Worm (Caenorhabditis elegans) whole organism, early embryonic: Measurements from ENCODE around the gene C56A3.4.

Source experiments
- B0310.2 ChIP-seq: sonication (generic microtip); optimal IDR thresholded peaks from 2 replicates; lab custom pipeline; 2016; ENCODE audit warnings: mild to moderate bottlenecking, missing genetic modification characterization, missing compliant biosample characterization
- F13C5.2 ChIP-seq: sonication (generic microtip); optimal IDR thresholded peaks from 2 replicates; lab custom pipeline; 2017; ENCODE audit warnings: mild to moderate bottlenecking, missing genetic modification characterization, inconsistent platforms, missing compliant biosample characterization
- aly-1 ChIP-seq: sonication (generic microtip); optimal IDR thresholded peaks from 2 replicates; lab custom pipeline; 2016; ENCODE audit warnings: missing genetic modification characterization, missing compliant biosample characterization
- ama-1 ChIP-seq: fragments of 150-350 bp; optimal IDR thresholded peaks from 2 replicates; lab custom pipeline; 2014
- ceh-13 ChIP-seq: fragments of 200-800 bp; sonication (Bioruptor generic); optimal IDR thresholded peaks from 2 replicates; lab custom pipeline; 2018; ENCODE audit warnings: mild to moderate bottlenecking, missing genetic modification characterization, missing compliant biosample characterization
- ceh-36 ChIP-seq: sonication (generic microtip); optimal IDR thresholded peaks from 2 replicates; lab custom pipeline; 2016; ENCODE audit warnings: missing genetic modification characterization, inconsistent platforms, missing compliant biosample characterization
- ets-7 ChIP-seq: sonication (generic microtip); optimal IDR thresholded peaks from 2 replicates; lab custom pipeline; 2016; ENCODE audit warnings: missing genotype, missing genetic modification characterization, missing compliant biosample characterization
- flt-1 ChIP-seq: fragments of 200-800 bp; sonication (Bioruptor generic); IDR thresholded peaks from 2 replicates; pipeline ENCODE4 v1.3.6; 2022; ENCODE audit warnings: missing genetic modification characterization, missing compliant biosample characterization
- hmbx-1 ChIP-seq: sonication (generic microtip); optimal IDR thresholded peaks from 2 replicates; lab custom pipeline; 2016; ENCODE audit warnings: mild to moderate bottlenecking, missing genetic modification characterization, missing compliant biosample characterization
- hmg-4 ChIP-seq: fragments of 200-800 bp; sonication (Bioruptor generic); optimal IDR thresholded peaks from 2 replicates; lab custom pipeline; 2018; ENCODE audit warnings: mild to moderate bottlenecking, missing genetic modification characterization, missing compliant biosample characterization
- hnd-1 ChIP-seq: sonication (generic microtip); optimal IDR thresholded peaks from 2 replicates; lab custom pipeline; 2016; ENCODE audit warnings: missing genetic modification characterization, missing compliant biosample characterization
- pes-1 ChIP-seq: fragments of 200-800 bp; sonication (Bioruptor generic); IDR thresholded peaks from 2 replicates; pipeline ENCODE4 v1.3.6; 2022; ENCODE audit warnings: missing genetic modification reagents, missing genetic modification characterization, missing compliant biosample characterization
- scrt-1 ChIP-seq: fragments of 200-800 bp; sonication (Bioruptor generic); IDR thresholded peaks from 2 replicates; pipeline ENCODE4 v1.3.6; 2022; ENCODE audit warnings: missing genetic modification characterization, missing compliant biosample characterization
- sea-1 ChIP-seq: fragments of 200-800 bp; sonication (Bioruptor generic); conservative IDR thresholded peaks from 2 replicates; pipeline ENCODE4 v1.3.6; 2022; ENCODE audit warnings: missing genetic modification characterization, missing compliant biosample characterization
- tbx-11 ChIP-seq: fragments of 200-800 bp; sonication (Bioruptor generic); IDR thresholded peaks from 2 replicates; pipeline ENCODE4 v1.3.6; 2022; ENCODE audit warnings: missing genetic modification characterization, missing compliant biosample characterization
- tbx-37 ChIP-seq: fragments of 200-800 bp; sonication (Bioruptor generic); conservative IDR thresholded peaks from 2 replicates; pipeline ENCODE4 v1.3.6; 2022; ENCODE audit warnings: missing genetic modification reagents, missing genetic modification characterization, missing compliant biosample characterization
- tra-4 ChIP-seq: sonication (generic microtip); optimal IDR thresholded peaks from 2 replicates; lab custom pipeline; 2017; ENCODE audit warnings: missing genetic modification characterization, missing compliant biosample characterization

Gene C56A3.4

ce11 chrV:13568533-13568932 lies 17.0 kb upstream of the C56A3.4 start, which contains the start of the genes nuaf-1 and bir-2:
Gene nuaf-1, minus strand, starts transcription at chrV:13568630.
Gene bir-2, plus strand, starts transcription at chrV:13568850.
- TF ChIP-seq ceh-13 (GFP tag; lab: Kevin White, UChicago) (no peak), flt-1 (GFP tag; lab: Robert Waterston, UW) (no peak), aly-1 (no peak), tbx-11 (GFP tag; lab: Robert Waterston, UW) (no peak), ceh-36 (no peak), hmg-4 (no peak), hmbx-1 (tag; lab: Kevin White, UChicago) (no peak), pes-1 (GFP tag; lab: Robert Waterston, UW) (no peak), sea-1 (GFP tag; lab: Robert Waterston, UW) (no peak), ama-1 (lab: Kevin White, UChicago) (no peak), scrt-1 (GFP tag; lab: Robert Waterston, UW) (no peak), tra-4 (tag; lab: Kevin White, UChicago) (no peak), hnd-1 (tag; lab: Kevin White, UChicago) (no peak), tbx-37 (no peak), F13C5.2 (no peak), B0310.2 (tag; lab: Kevin White, UChicago) (no peak), ets-7 (tag; lab: Kevin White, UChicago) (no peak)

ce11 chrV:13566967-13567366 lies 15.4 kb upstream of the C56A3.4 start:
- TF ChIP-seq tra-4 (tag; lab: Kevin White, UChicago) = no peak
- TF ChIP-seq ceh-13 (GFP tag; lab: Kevin White, UChicago) = no peak
- no peak for TF ChIP-seq scrt-1 (GFP tag; lab: Robert Waterston, UW)
- TF ChIP-seq pes-1 (GFP tag; lab: Robert Waterston, UW) = no peak
- TF ChIP-seq aly-1 = no peak
- no peak for TF ChIP-seq ceh-36
- TF ChIP-seq tbx-37 = no peak
- TF ChIP-seq flt-1 (GFP tag; lab: Robert Waterston, UW) = no peak
- TF ChIP-seq ets-7 (tag; lab: Kevin White, UChicago) = no peak
- no peak for TF ChIP-seq sea-1 (GFP tag; lab: Robert Waterston, UW)
- TF ChIP-seq hmbx-1 (tag; lab: Kevin White, UChicago) = no peak
- no peak for TF ChIP-seq F13C5.2
- TF ChIP-seq ama-1 (lab: Kevin White, UChicago) = no peak
- no peak for TF ChIP-seq hnd-1 (tag; lab: Kevin White, UChicago)

ce11 chrV:13565781-13566180 lies 14.2 kb upstream of the C56A3.4 start, which contains the start of gene slrp-1:
Gene slrp-1, plus strand, starts transcription at chrV:13565863.
- TF ChIP-seq hmbx-1 (tag; lab: Kevin White, UChicago) = no peak
- no peak for TF ChIP-seq hmg-4
- no peak for TF ChIP-seq ceh-36
- no peak for TF ChIP-seq ama-1 (lab: Kevin White, UChicago)
- TF ChIP-seq scrt-1 (GFP tag; lab: Robert Waterston, UW) = no peak
- no peak for TF ChIP-seq pes-1 (GFP tag; lab: Robert Waterston, UW)
- no peak for TF ChIP-seq ets-7 (tag; lab: Kevin White, UChicago)
- TF ChIP-seq F13C5.2 = no peak
- no peak for TF ChIP-seq tra-4 (tag; lab: Kevin White, UChicago)
- no peak for TF ChIP-seq flt-1 (GFP tag; lab: Robert Waterston, UW)
- TF ChIP-seq B0310.2 (tag; lab: Kevin White, UChicago) = no peak
- TF ChIP-seq tbx-37 = no peak
- no peak for TF ChIP-seq sea-1 (GFP tag; lab: Robert Waterston, UW)
- no peak for TF ChIP-seq ceh-13 (GFP tag; lab: Kevin White, UChicago)
- TF ChIP-seq hnd-1 (tag; lab: Kevin White, UChicago) = no peak
- TF ChIP-seq aly-1 = no peak

- no peak for TF ChIP-seq tbx-37
- no peak for TF ChIP-seq ets-7 (tag; lab: Kevin White, UChicago)
Observed at ce11 chrV:13565197-13565596, 13.6 kb upstream of the C56A3.4 start.

ce11 chrV:13563841-13564240 lies 12.3 kb upstream of the C56A3.4 start, which contains the start of gene grl-17:
Gene grl-17, minus strand, starts transcription at chrV:13563941.
- TF ChIP-seq ceh-36 (no peak), tbx-37 (no peak), F13C5.2 (no peak), sea-1 (GFP tag; lab: Robert Waterston, UW) (no peak), hmbx-1 (tag; lab: Kevin White, UChicago) (no peak), hnd-1 (tag; lab: Kevin White, UChicago) (no peak), aly-1 (no peak), hmg-4 (no peak), tbx-11 (GFP tag; lab: Robert Waterston, UW) (no peak), ama-1 (lab: Kevin White, UChicago) (no peak), ets-7 (tag; lab: Kevin White, UChicago) (no peak), flt-1 (GFP tag; lab: Robert Waterston, UW) (no peak), B0310.2 (tag; lab: Kevin White, UChicago) (no peak), ceh-13 (GFP tag; lab: Kevin White, UChicago) (no peak), tra-4 (tag; lab: Kevin White, UChicago) (no peak), pes-1 (GFP tag; lab: Robert Waterston, UW) (no peak), scrt-1 (GFP tag; lab: Robert Waterston, UW) (no peak)

- no peak for TF ChIP-seq aly-1
- no peak for TF ChIP-seq B0310.2 (tag; lab: Kevin White, UChicago)
- no peak for TF ChIP-seq flt-1 (GFP tag; lab: Robert Waterston, UW)
- no peak for TF ChIP-seq hmbx-1 (tag; lab: Kevin White, UChicago)
- TF ChIP-seq pes-1 (GFP tag; lab: Robert Waterston, UW) = no peak
- no peak for TF ChIP-seq tbx-37
- no peak for TF ChIP-seq ceh-36
- no peak for TF ChIP-seq ets-7 (tag; lab: Kevin White, UChicago)
- no peak for TF ChIP-seq tbx-11 (GFP tag; lab: Robert Waterston, UW)
- TF ChIP-seq hnd-1 (tag; lab: Kevin White, UChicago) = no peak
- no peak for TF ChIP-seq scrt-1 (GFP tag; lab: Robert Waterston, UW)
- no peak for TF ChIP-seq ama-1 (lab: Kevin White, UChicago)
- TF ChIP-seq sea-1 (GFP tag; lab: Robert Waterston, UW) = no peak
Observed at ce11 chrV:13562748-13563147, 11.2 kb upstream of the C56A3.4 start.

- TF ChIP-seq flt-1 (GFP tag; lab: Robert Waterston, UW) (no peak), tbx-11 (GFP tag; lab: Robert Waterston, UW) (no peak), F13C5.2 (no peak), tbx-37 (no peak), sea-1 (GFP tag; lab: Robert Waterston, UW) (no peak)
Observed at ce11 chrV:13559978-13560377, 8.4 kb upstream of the C56A3.4 start, which contains the start of gene C56A3.8. Gene C56A3.8, plus strand, starts transcription at chrV:13560278.
